Worm (Caenorhabditis elegans) whole organism, L3 larva: ENCODE results near the gene F38A5.22.

Source experiments
- ZK546.5 ChIP-seq: sonication (generic microtip); optimal IDR thresholded peaks from 2 replicates; lab custom pipeline; 2017; ENCODE audit warnings: missing biosample characterization, missing genetic modification characterization
- ama-1 ChIP-seq: fragments of 150-350 bp; optimal IDR thresholded peaks from 2 replicates; lab custom pipeline; 2018
- ceh-16 ChIP-seq: sonication (generic microtip); optimal IDR thresholded peaks from 2 replicates; lab custom pipeline; 2017; ENCODE audit warnings: missing biosample characterization, missing genetic modification characterization
- ceh-28 ChIP-seq: fragments of 150-350 bp; optimal IDR thresholded peaks from 2 replicates; lab custom pipeline; 2014; ENCODE audit warnings: missing biosample characterization, missing genetic modification reagents, missing genetic modification characterization
- ceh-82 ChIP-seq: fragments of 150-350 bp; optimal IDR thresholded peaks from 2 replicates; lab custom pipeline; 2014; ENCODE audit warnings: missing biosample characterization, missing genetic modification characterization
- daf-12 ChIP-seq: fragments of 150-350 bp; optimal IDR thresholded peaks from 2 replicates; lab custom pipeline; 2014; ENCODE audit warnings: missing biosample characterization, missing genetic modification reagents, missing genetic modification characterization
- elt-2 ChIP-seq: sonication (generic microtip); optimal IDR thresholded peaks from 2 replicates; lab custom pipeline; 2016; ENCODE audit warnings: missing genetic modification reagents, mild to moderate bottlenecking, missing genetic modification characterization, missing compliant biosample characterization
- elt-3 ChIP-seq, 3 experiments: fragments of 150-350 bp in 1 of 3; sonication (generic microtip) in 2 of 3; optimal IDR thresholded peaks; 2 replicates in 2 of 3; 4 replicates in 1 of 3; lab custom pipeline; 2014 to 2017; ENCODE audit warnings: missing biosample characterization in 3 of 3, missing genetic modification characterization in 3 of 3
- fkh-10 ChIP-seq: sonication (generic microtip); optimal IDR thresholded peaks from 2 replicates; lab custom pipeline; 2017; ENCODE audit warnings: missing biosample characterization, missing genetic modification reagents, missing genetic modification characterization
- fkh-2 ChIP-seq: fragments of 150-350 bp; optimal IDR thresholded peaks from 2 replicates; lab custom pipeline; 2014; ENCODE audit warnings: missing biosample characterization, missing genetic modification reagents, missing genetic modification characterization
- fos-1 ChIP-seq: fragments of 150-350 bp; optimal IDR thresholded peaks from 2 replicates; lab custom pipeline; 2014; ENCODE audit warnings: missing biosample characterization, missing genetic modification characterization
- hmg-11 ChIP-seq: sonication (generic microtip); optimal IDR thresholded peaks from 2 replicates; lab custom pipeline; 2016; ENCODE audit warnings: missing genetic modification characterization, missing compliant biosample characterization
- jun-1 ChIP-seq: fragments of 150-350 bp; optimal IDR thresholded peaks from 2 replicates; lab custom pipeline; 2014; ENCODE audit warnings: missing biosample characterization, missing genetic modification reagents, missing genetic modification characterization
- lin-15B ChIP-seq: fragments of 150-350 bp; optimal IDR thresholded peaks from 2 replicates; lab custom pipeline; 2014; ENCODE audit warnings: missing biosample characterization, missing genetic modification characterization
- lin-39 ChIP-seq: fragments of 150-350 bp; optimal IDR thresholded peaks from 2 replicates; lab custom pipeline; 2018; ENCODE audit warnings: missing biosample characterization, missing genetic modification reagents, missing genetic modification characterization
- lsy-12 ChIP-seq: sonication (generic microtip); optimal IDR thresholded peaks from 2 replicates; lab custom pipeline; 2016; ENCODE audit warnings: mild to moderate bottlenecking, missing genetic modification characterization, missing compliant biosample characterization
- mml-1 ChIP-seq: fragments of 150-350 bp; sonication (generic microtip); optimal IDR thresholded peaks from 3 replicates; lab custom pipeline; 2014; ENCODE audit warnings: missing biosample characterization, missing genetic modification characterization
- nfya-1 ChIP-seq: sonication (generic microtip); optimal IDR thresholded peaks from 2 replicates; lab custom pipeline; 2017; ENCODE audit warnings: missing genetic modification characterization, mild to moderate bottlenecking, missing compliant biosample characterization, antibody characterized with exemption, moderate library complexity; ENCODE audit not compliant: insufficient read depth
- nhr-237 ChIP-seq: fragments of 150-350 bp; optimal IDR thresholded peaks from 2 replicates; lab custom pipeline; 2014; ENCODE audit warnings: missing biosample characterization, missing genetic modification characterization
- nhr-28 ChIP-seq: fragments of 150-350 bp; optimal IDR thresholded peaks from 2 replicates; lab custom pipeline; 2014; ENCODE audit warnings: missing biosample characterization, missing genetic modification characterization
- nhr-43 ChIP-seq: sonication (generic microtip); optimal IDR thresholded peaks from 2 replicates; lab custom pipeline; 2016; ENCODE audit warnings: mild to moderate bottlenecking, missing genetic modification characterization, missing compliant biosample characterization; ENCODE audit not compliant: poor library complexity, severe bottlenecking
- nhr-67 ChIP-seq: fragments of 150-350 bp; optimal IDR thresholded peaks from 2 replicates; lab custom pipeline; 2014; ENCODE audit warnings: missing biosample characterization, missing genetic modification characterization
- nhr-76 ChIP-seq: fragments of 150-350 bp; sonication (generic microtip); optimal IDR thresholded peaks from 5 replicates; lab custom pipeline; 2014; ENCODE audit warnings: missing biosample characterization, missing genetic modification characterization
- pha-4 ChIP-seq: fragments of 150-350 bp; optimal IDR thresholded peaks from 2 replicates; lab custom pipeline; 2014; ENCODE audit warnings: missing biosample characterization, missing genetic modification reagents, missing genetic modification characterization
- pqm-1 ChIP-seq: fragments of 150-350 bp; optimal IDR thresholded peaks from 2 replicates; lab custom pipeline; 2017; ENCODE audit warnings: missing biosample characterization, missing genetic modification characterization, inconsistent platforms
- sea-2 ChIP-seq: fragments of 150-350 bp; sonication (generic microtip); optimal IDR thresholded peaks from 4 replicates; lab custom pipeline; 2014; ENCODE audit warnings: missing biosample characterization, missing genetic modification reagents, missing genetic modification characterization
- skn-1 ChIP-seq: fragments of 150-350 bp; optimal IDR thresholded peaks from 2 replicates; lab custom pipeline; 2014; ENCODE audit warnings: missing biosample characterization, missing genetic modification characterization
- snpc-4 ChIP-seq: fragments of 150-350 bp; optimal IDR thresholded peaks from 2 replicates; lab custom pipeline; 2014; ENCODE audit warnings: missing biosample characterization, missing genetic modification characterization
- tbx-2 ChIP-seq: sonication (generic microtip); optimal IDR thresholded peaks from 2 replicates; lab custom pipeline; 2016; ENCODE audit warnings: mild to moderate bottlenecking, missing genetic modification characterization, missing compliant biosample characterization
- unc-39 ChIP-seq: sonication (generic microtip); optimal IDR thresholded peaks from 4 replicates; lab custom pipeline; 2017; ENCODE audit warnings: missing biosample characterization, missing genetic modification characterization
- unc-62 ChIP-seq: fragments of 150-350 bp; sonication (generic microtip); optimal IDR thresholded peaks from 4 replicates; lab custom pipeline; 2014; ENCODE audit warnings: missing biosample characterization, missing genetic modification reagents, missing genetic modification characterization
- zag-1 ChIP-seq: fragments of 150-350 bp; optimal IDR thresholded peaks from 2 replicates; lab custom pipeline; 2014; ENCODE audit warnings: missing biosample characterization, missing genetic modification characterization

F38A5.22 gene

ce11 chrIV:6574343-6574742, 21.4 kb downstream of the F38A5.22 start:
- TF ChIP-seq tbx-2 (tag; lab: Kevin White, UChicago), result no peak
- TF ChIP-seq lin-39 (tag; lab: Kevin White, UChicago), result peak; percentile 8
- TF ChIP-seq elt-2 (tag; lab: Kevin White, UChicago), result peak; percentile 44
- no peak for TF ChIP-seq fos-1 (tag; lab: Kevin White, UChicago)
- TF ChIP-seq lsy-12 (tag; lab: Kevin White, UChicago), result no peak
- no peak for TF ChIP-seq elt-3 (tag; optimal IDR thresholded peaks at IDR 0.05; lab: Kevin White, UChicago)
- TF ChIP-seq hmg-11 (tag; lab: Kevin White, UChicago), result peak; percentile 26
- peak; percentile 38 for TF ChIP-seq pqm-1 (tag; lab: Kevin White, UChicago)
- TF ChIP-seq snpc-4, result no peak
- TF ChIP-seq ceh-16 (tag; lab: Kevin White, UChicago), result no peak
- TF ChIP-seq fkh-2, result no peak
- TF ChIP-seq skn-1 (tag; lab: Kevin White, UChicago), result no peak
- peak; percentile 0 for TF ChIP-seq nfya-1 (tag; lab: Kevin White, UChicago)
- TF ChIP-seq nhr-67, result no peak

- TF ChIP-seq ceh-28 (tag; lab: Kevin White, UChicago), result no peak
- no peak for TF ChIP-seq ama-1 (lab: Kevin White, UChicago)
- no peak for TF ChIP-seq pqm-1 (tag; lab: Kevin White, UChicago)
- no peak for TF ChIP-seq ZK546.5 (tag; lab: Kevin White, UChicago)
- no peak for TF ChIP-seq unc-62 (GFP tag; lab: Kevin White, UChicago)
- peak; percentile 59 for TF ChIP-seq pha-4 (tag; lab: Kevin White, UChicago)
Observed at ce11 chrIV:6572655-6573054, 23.1 kb downstream of the F38A5.22 start.

DNA sequence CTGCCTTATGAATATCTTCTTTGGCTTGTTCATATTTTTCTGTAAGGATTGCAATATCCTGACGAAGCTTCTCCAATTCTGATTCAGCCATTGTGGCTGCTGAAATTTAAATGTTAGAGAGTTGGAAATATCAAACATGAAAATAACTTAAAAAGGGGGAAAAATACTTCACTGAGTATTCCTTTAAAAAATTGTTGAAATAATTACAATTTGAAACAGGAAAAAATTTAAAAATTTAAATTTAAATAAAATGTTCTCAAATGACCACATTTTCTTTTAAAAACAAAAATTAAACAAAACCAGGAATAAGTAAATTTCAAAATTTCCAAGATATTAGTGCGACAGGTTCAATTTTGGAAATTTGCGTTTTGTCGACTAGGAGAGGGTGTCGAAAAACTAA, 23.5 kb downstream of the F38A5.22 start, which contains the start of gene bicd-1:
TSS of gene bicd-1 (minus strand) at position 101 of the 400 bp plus-strand sequence.
- TF ChIP-seq nhr-76 (tag; lab: Kevin White, UChicago), result no peak
- no peak for TF ChIP-seq lin-15B (tag; lab: Kevin White, UChicago)
- no peak for TF ChIP-seq unc-39 (tag; lab: Kevin White, UChicago)
- TF ChIP-seq lsy-12 (tag; lab: Kevin White, UChicago), result no peak
- TF ChIP-seq daf-12 (tag; lab: Kevin White, UChicago), result no peak
- TF ChIP-seq jun-1 (tag; lab: Kevin White, UChicago), result no peak
- TF ChIP-seq nhr-28 (tag; lab: Kevin White, UChicago), result no peak
- no peak for TF ChIP-seq sea-2

DNA sequence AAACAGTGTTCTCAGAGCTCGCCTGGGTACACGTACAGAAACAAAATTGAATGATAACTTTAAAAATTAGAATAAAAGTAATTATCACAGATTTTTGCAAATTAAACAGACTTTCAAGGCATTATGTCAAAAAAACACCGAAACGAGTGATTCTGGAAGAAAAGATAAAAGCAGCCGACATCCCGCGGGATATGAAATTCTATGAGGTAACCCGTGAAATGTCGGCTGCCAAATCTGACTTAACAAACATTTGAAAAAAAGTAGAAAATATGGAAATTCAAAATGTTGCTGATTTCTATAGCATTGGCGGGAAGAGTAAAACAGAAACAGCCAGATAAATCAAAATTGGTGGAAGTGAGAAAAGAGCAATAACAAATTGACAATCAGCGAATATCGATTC, 30.1 kb downstream of the F38A5.22 start:
- TF ChIP-seq unc-62 (GFP tag; lab: Kevin White, UChicago), result no peak
- TF ChIP-seq snpc-4, result peak; percentile 44

- no peak for TF ChIP-seq sea-2
- TF ChIP-seq pha-4 (tag; lab: Kevin White, UChicago), result peak; percentile 38
- no peak for TF ChIP-seq fkh-10
- no peak for TF ChIP-seq nhr-43 (tag; lab: Kevin White, UChicago)
- no peak for TF ChIP-seq snpc-4
- TF ChIP-seq ama-1 (lab: Kevin White, UChicago), result no peak
Observed at ce11 chrIV:6562039-6562438, 33.7 kb downstream of the F38A5.22 start.

- TF ChIP-seq skn-1 (tag; lab: Kevin White, UChicago) (no peak), mml-1 (tag; lab: Kevin White, UChicago) (no peak), snpc-4 (no peak), sea-2 (no peak), ceh-82 (tag; lab: Kevin White, UChicago) (no peak), zag-1 (tag; lab: Kevin White, UChicago) (no peak), lin-15B (tag; lab: Kevin White, UChicago) (no peak), jun-1 (tag; lab: Kevin White, UChicago) (no peak), fos-1 (tag; lab: Kevin White, UChicago) (no peak), unc-39 (tag; lab: Kevin White, UChicago) (no peak), ZK546.5 (tag; lab: Kevin White, UChicago) (no peak), nhr-237 (tag; lab: Kevin White, UChicago) (no peak), ceh-28 (tag; lab: Kevin White, UChicago) (no peak), lsy-12 (tag; lab: Kevin White, UChicago) (no peak)
Observed at ce11 chrIV:6560434-6560833, 35.3 kb downstream of the F38A5.22 start, which contains the start of gene best-9. Gene best-9 (plus strand): TSS chrIV:6560734.
